Worm (Caenorhabditis elegans): ENCODE results near the gene flp-28.

ce11 chrX:10092864-10093263 lies 5.1 kb upstream of the flp-28 start, which contains the start of gene flp-3:
- TF ChIP-seq fos-1 (tag; optimal IDR thresholded peaks at IDR 0.05) = no peak
- TF ChIP-seq mdl-1 (tag; optimal IDR thresholded peaks at IDR 0.05) = no peak
- no peak for TF ChIP-seq nhr-11 (tag; optimal IDR thresholded peaks at IDR 0.05)
- TF ChIP-seq ztf-11 (tag; optimal IDR thresholded peaks at IDR 0.05) = no peak

Measured in whole organism, L3 larva.